Fruit fly (Drosophila melanogaster): Measurements from ENCODE around the gene CG34140.
A peak's percentile ranks its signal among the peaks of the same experiment; 100 is the strongest.

CG34140 gene

dm6 chr3L:184251-184650 lies at the start of gene CG34140, which contains the start of the genes Mkp and Mtch:
CG34140 (minus strand) TSS chr3L:184424.
Mkp (minus strand) TSS chr3L:184540.
Mtch (plus strand) TSS chr3L:184626.
- TF ChIP-seq ss (GFP tag; optimal IDR thresholded peaks at IDR 0.05) (no peak), CG1621 (tag; optimal IDR thresholded peaks at IDR 0.05) (no peak), vri (GFP tag; optimal IDR thresholded peaks at IDR 0.05) (no peak), CG8319 (GFP tag; optimal IDR thresholded peaks at IDR 0.05) (peak; percentile 58), salr (GFP tag; optimal IDR thresholded peaks at IDR 0.05) (no peak), CG3919 (GFP tag; optimal IDR thresholded peaks at IDR 0.05) (no peak), CG15336 (GFP tag; IDR thresholded peaks at IDR 0.05) (no peak), Hr39 (GFP tag; optimal IDR thresholded peaks at IDR 0.05) (no peak), CG6276 (GFP tag; optimal IDR thresholded peaks at IDR 0.05) (no peak), CG7368 (GFP tag; optimal IDR thresholded peaks at IDR 0.05) (no peak), Lpt (GFP tag; optimal IDR thresholded peaks at IDR 0.05) (peak; percentile 50), cyc (GFP tag; optimal IDR thresholded peaks at IDR 0.05) (peak; percentile 85), CG8632 (GFP tag; optimal IDR thresholded peaks at IDR 0.05) (peak; percentile 67), Gug (GFP tag; IDR thresholded peaks at IDR 0.05) (peak; percentile 72), svp (GFP tag) (peak; percentile 98), CG11902 (GFP tag; optimal IDR thresholded peaks at IDR 0.05) (peak; percentile 70), fd85E (GFP tag; optimal IDR thresholded peaks at IDR 0.05) (peak; percentile 53), CG10669 (GFP tag; optimal IDR thresholded peaks at IDR 0.05) (no peak), topi (GFP tag; optimal IDR thresholded peaks at IDR 0.05) (no peak), Smox (GFP tag; optimal IDR thresholded peaks at IDR 0.05) (peak; percentile 87), OdsH (GFP tag; optimal IDR thresholded peaks at IDR 0.05) (no peak), Sox15 (GFP tag; optimal IDR thresholded peaks at IDR 0.05) (peak; percentile 65), CG6808 (GFP tag; optimal IDR thresholded peaks at IDR 0.05) (no peak), CG34406 (GFP tag; optimal IDR thresholded peaks at IDR 0.05) (peak; percentile 73), Met (GFP tag; optimal IDR thresholded peaks at IDR 0.05) (no peak), acj6 (GFP tag; optimal IDR thresholded peaks at IDR 0.05) (peak; percentile 79), CG6163 (GFP tag; IDR thresholded peaks at IDR 0.05) (peak; percentile 81), fkh (GFP tag; optimal IDR thresholded peaks at IDR 0.05) (no peak), CG16779 (tag; optimal IDR thresholded peaks at IDR 0.05) (no peak), esn (GFP tag; optimal IDR thresholded peaks at IDR 0.05) (peak; percentile 90), Ets96B (tag; optimal IDR thresholded peaks at IDR 0.05) (no peak), achi (GFP tag; optimal IDR thresholded peaks at IDR 0.05) (no peak), dsx (GFP tag; optimal IDR thresholded peaks at IDR 0.05; ENCODE audit: poor library complexity, severe bottlenecking) (peak; percentile 88), Eip75B (GFP tag; optimal IDR thresholded peaks at IDR 0.05) (no peak), CG9139 (GFP tag; optimal IDR thresholded peaks at IDR 0.05) (no peak), CG31627 (GFP tag; optimal IDR thresholded peaks at IDR 0.05) (peak; percentile 89), CG11762 (GFP tag; optimal IDR thresholded peaks at IDR 0.05; ENCODE audit: insufficient read depth) (peak; percentile 4), net (GFP tag; optimal IDR thresholded peaks at IDR 0.05) (no peak), CG3032 (tag; optimal IDR thresholded peaks at IDR 0.05) (peak; percentile 78), spab (GFP tag; optimal IDR thresholded peaks at IDR 0.05) (no peak), lz (GFP tag; optimal IDR thresholded peaks at IDR 0.05) (peak; percentile 91), eg (GFP tag; IDR thresholded peaks at IDR 0.05) (peak; percentile 78), Sox14 (GFP tag; optimal IDR thresholded peaks at IDR 0.05) (peak; percentile 88), CG10631 (GFP tag; optimal IDR thresholded peaks at IDR 0.05) (peak; percentile 85), CG8119 (GFP tag; IDR thresholded peaks at IDR 0.05) (no peak; the same call in none of the 3 replicates), Eip78C (GFP tag) (no peak), Hr4 (GFP tag; optimal IDR thresholded peaks at IDR 0.05) (no peak), CG11294 (GFP tag; IDR thresholded peaks at IDR 0.05) (peak; percentile 37; the same call in 1 of the 2 replicates), CG4318 (GFP tag; optimal IDR thresholded peaks at IDR 0.05) (no peak), pdm3 (GFP tag; optimal IDR thresholded peaks at IDR 0.05) (no peak), dac (GFP tag; optimal IDR thresholded peaks at IDR 0.05) (no peak), Blimp-1 (GFP tag; optimal IDR thresholded peaks at IDR 0.05) (peak; percentile 36), CG32006 (GFP tag; optimal IDR thresholded peaks at IDR 0.05) (no peak)

All from whole organism, prepupa.